Worm (Caenorhabditis elegans) whole organism, L2 larva: ENCODE results near the gene sri-69.

Experiments
- skn-1 ChIP-seq: sonication (generic microtip); optimal IDR thresholded peaks from 2 replicates; lab custom pipeline; 2017; ENCODE audit warnings: missing biosample characterization, missing genetic modification characterization
- ztf-4 ChIP-seq: fragments of 150-350 bp; optimal IDR thresholded peaks from 2 replicates; lab custom pipeline; 2014; ENCODE audit warnings: missing biosample characterization, missing genetic modification characterization

ce11 chrV:16973338-16973737 lies 34.9 kb downstream of the sri-69 start:
- TF ChIP-seq ztf-4 (tag; lab: Kevin White, UChicago) (no peak), skn-1 (no peak)
